Fruit fly (Drosophila melanogaster): ENCODE data around the gene bap.
A peak's percentile ranks its signal among the peaks of the same experiment; 100 is the strongest.

The bap gene

DNA sequence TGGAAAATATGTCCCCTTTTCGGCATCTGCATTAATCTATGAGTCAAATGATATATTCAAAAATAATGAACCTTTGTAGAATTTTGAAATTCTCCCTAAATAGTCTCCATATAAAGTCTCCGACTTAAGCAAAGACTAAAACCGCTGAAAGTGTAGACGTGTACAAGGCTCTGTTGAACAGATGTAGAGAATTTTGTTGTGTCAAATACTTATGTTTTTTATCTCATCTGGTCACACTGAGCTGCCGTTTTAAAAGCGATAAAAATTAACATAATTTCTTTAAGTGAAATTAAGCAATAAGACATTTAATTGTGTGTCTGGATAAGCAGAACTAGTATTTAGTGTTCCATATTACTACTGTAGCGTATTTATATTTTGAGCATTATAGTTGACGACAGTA lies 2.5 kb upstream of the bap start (continued):
- TF ChIP-seq CG6791 (GFP tag; IDR thresholded peaks at IDR 0.05; ENCODE audit: partially characterized antibody) = peak; percentile 31; the same call in 1 of the 3 replicates
- TF ChIP-seq seq (GFP tag; IDR thresholded peaks at IDR 0.05) = no peak
- TF ChIP-seq CG6175 (GFP tag; IDR thresholded peaks at IDR 0.05) = no peak
- TF ChIP-seq lov (optimal IDR thresholded peaks at IDR 0.05) = no peak
- no peak for TF ChIP-seq lov (GFP tag; IDR thresholded peaks at IDR 0.05)
- TF ChIP-seq CG12104 (GFP tag; optimal IDR thresholded peaks at IDR 0.05) = no peak
- TF ChIP-seq CG1233 (GFP tag; optimal IDR thresholded peaks at IDR 0.05) = no peak
- TF ChIP-seq Nf-YC (tag; optimal IDR thresholded peaks at IDR 0.05) = peak; percentile 63
- TF ChIP-seq rib (GFP tag; IDR thresholded peaks at IDR 0.05) = no peak
- no peak for TF ChIP-seq croc (GFP tag; conservative IDR thresholded peaks at IDR 0.05)
- no peak for TF ChIP-seq Hr39 (optimal IDR thresholded peaks at IDR 0.05)
- peak; percentile 41 for TF ChIP-seq CG8290 (GFP tag; optimal IDR thresholded peaks at IDR 0.05)
- no peak for TF ChIP-seq CG8290 (tag; optimal IDR thresholded peaks at IDR 0.05)
- no peak for TF ChIP-seq Dek (tag; optimal IDR thresholded peaks at IDR 0.05)
- peak; percentile 70 for TF ChIP-seq Opbp (GFP tag; IDR thresholded peaks at IDR 0.05; ENCODE audit: partially characterized antibody)
- TF ChIP-seq CG10209 (GFP tag; optimal IDR thresholded peaks at IDR 0.05) = no peak
- TF ChIP-seq CG17612 (GFP tag; IDR thresholded peaks at IDR 0.05) = no peak
- no peak for TF ChIP-seq CG14667 (GFP tag; IDR thresholded peaks at IDR 0.05)
- no peak for TF ChIP-seq CG15696 (tag; optimal IDR thresholded peaks at IDR 0.05)
- TF ChIP-seq run (tag; optimal IDR thresholded peaks at IDR 0.05) = no peak
- peak; percentile 67 for TF ChIP-seq Bgb (GFP tag; IDR thresholded peaks at IDR 0.05; ENCODE audit: partially characterized antibody)
- TF ChIP-seq Taf1 (GFP tag; IDR thresholded peaks at IDR 0.05) = no peak
- TF ChIP-seq Ets97D (GFP tag; optimal IDR thresholded peaks at IDR 0.05) = peak; percentile 1
- no peak for TF ChIP-seq CG31441 (GFP tag; IDR thresholded peaks at IDR 0.05)
- peak; percentile 26 for TF ChIP-seq pzg (GFP tag; optimal IDR thresholded peaks at IDR 0.05)
- no peak for TF ChIP-seq tap (tag; optimal IDR thresholded peaks at IDR 0.05)
- no peak for TF ChIP-seq CG7556 (GFP tag; optimal IDR thresholded peaks at IDR 0.05)
- TF ChIP-seq Sin3A (optimal IDR thresholded peaks at IDR 0.05) = no peak
- no peak for TF ChIP-seq CG6765 (GFP tag; optimal IDR thresholded peaks at IDR 0.05)
- TF ChIP-seq MBD-R2 (GFP tag; IDR thresholded peaks at IDR 0.05) = peak; percentile 35
- peak; percentile 66 for TF ChIP-seq gfzf (GFP tag; optimal IDR thresholded peaks at IDR 0.05)
- peak; percentile 57 for TF ChIP-seq CG16813 (GFP tag; IDR thresholded peaks at IDR 0.05; ENCODE audit: partially characterized antibody)
- peak; percentile 64 for TF ChIP-seq CG33213 (GFP tag; optimal IDR thresholded peaks at IDR 0.05)
- no peak for TF ChIP-seq bowl (GFP tag; IDR thresholded peaks at IDR 0.05)
- no peak for TF ChIP-seq Mes4 (GFP tag; optimal IDR thresholded peaks at IDR 0.05)
- peak; percentile 22 for TF ChIP-seq CG1603 (tag; optimal IDR thresholded peaks at IDR 0.05)
- no peak for TF ChIP-seq YL-1 (GFP tag; optimal IDR thresholded peaks at IDR 0.05)
- TF ChIP-seq CG12942 (GFP tag; optimal IDR thresholded peaks at IDR 0.05) = no peak
- no peak for TF ChIP-seq CG15073 (GFP tag; optimal IDR thresholded peaks at IDR 0.05)
- TF ChIP-seq sima (GFP tag; optimal IDR thresholded peaks at IDR 0.05) = no peak
- TF ChIP-seq CG2889 (GFP tag; IDR thresholded peaks at IDR 0.05) = no peak
- TF ChIP-seq CG7928 (GFP tag; optimal IDR thresholded peaks at IDR 0.05) = no peak
- TF ChIP-seq ci (GFP tag; IDR thresholded peaks at IDR 0.05) = no peak
- peak; percentile 77 for TF ChIP-seq Myb (GFP tag; optimal IDR thresholded peaks at IDR 0.05)
- TF ChIP-seq zen2 (GFP tag; IDR thresholded peaks at IDR 0.05; ENCODE audit: partially characterized antibody) = no peak
- TF ChIP-seq dm (GFP tag; optimal IDR thresholded peaks at IDR 0.05) = no peak
- no peak for TF ChIP-seq Ada2b (GFP tag; IDR thresholded peaks at IDR 0.05)
- no peak for TF ChIP-seq CG10959 (GFP tag; IDR thresholded peaks at IDR 0.05)
- no peak for TF ChIP-seq hb (GFP tag; IDR thresholded peaks at IDR 0.05; ENCODE audit: partially characterized antibody)
- TF ChIP-seq tna (GFP tag; IDR thresholded peaks at IDR 0.05; ENCODE audit: partially characterized antibody) = no peak
- TF ChIP-seq CG2712 (tag; optimal IDR thresholded peaks at IDR 0.05) = peak; percentile 52
- TF ChIP-seq CG42726 (GFP tag; IDR thresholded peaks at IDR 0.05; ENCODE audit: partially characterized antibody) = peak; percentile 49; the same call in 1 of the 2 replicates
- peak; percentile 54 for TF ChIP-seq abd-A (tag; optimal IDR thresholded peaks at IDR 0.05)
